Worm (Caenorhabditis elegans) whole organism, L4 larva: ENCODE measurements around the gene R09E10.6.
A peak's percentile ranks its signal among the peaks of the same experiment; 100 is the strongest.

Source experiments
- D1046.2 ChIP-seq: fragments of 200-800 bp; sonication (Bioruptor generic); IDR thresholded peaks from 2 replicates; pipeline ENCODE4 v1.3.6; 2022; ENCODE audit warnings: missing genetic modification characterization, missing compliant biosample characterization
- F26F4.8 ChIP-seq: fragments of 200-800 bp; sonication (Bioruptor generic); conservative IDR thresholded peaks from 2 replicates; pipeline ENCODE4 v1.3.6; 2022; ENCODE audit warnings: missing genetic modification characterization, missing compliant biosample characterization
- F37D6.2 ChIP-seq: sonication (generic microtip); optimal IDR thresholded peaks from 2 replicates; lab custom pipeline; 2016; ENCODE audit warnings: mild to moderate bottlenecking, missing genetic modification characterization, missing compliant biosample characterization
- F49E8.2 ChIP-seq: sonication (generic microtip); optimal IDR thresholded peaks from 2 replicates; lab custom pipeline; 2016; ENCODE audit warnings: missing compliant biosample characterization, mild to moderate bottlenecking, missing genetic modification characterization, borderline replicate concordance
- T20F7.1 ChIP-seq: fragments of 200-800 bp; sonication (Bioruptor generic); optimal IDR thresholded peaks from 2 replicates; lab custom pipeline; 2018; ENCODE audit warnings: mild to moderate bottlenecking, missing genetic modification characterization, missing compliant biosample characterization
- T26A8.4 ChIP-seq: fragments of 200-800 bp; sonication (Bioruptor generic); IDR thresholded peaks from 2 replicates; pipeline ENCODE4 v1.3.6; 2022; ENCODE audit warnings: missing genetic modification characterization, missing compliant biosample characterization
- Y48G9A.11 ChIP-seq: fragments of 200-800 bp; sonication (Bioruptor generic); IDR thresholded peaks from 2 replicates; pipeline ENCODE4 v1.3.6; 2022; ENCODE audit warnings: missing genetic modification reagents, missing genetic modification characterization, missing compliant biosample characterization
- Y5F2A.4 ChIP-seq: fragments of 200-800 bp; sonication (Bioruptor generic); optimal IDR thresholded peaks from 2 replicates; lab custom pipeline; 2018; ENCODE audit warnings: mild to moderate bottlenecking, missing genetic modification characterization, missing compliant biosample characterization
- ZK546.5 ChIP-seq, 2 experiments: sonication (generic microtip); optimal IDR thresholded peaks; 2 replicates each; lab custom pipeline; 2017; ENCODE audit warnings: missing biosample characterization in 2 of 2, missing genetic modification characterization in 2 of 2
- aly-2 ChIP-seq: sonication (generic microtip); optimal IDR thresholded peaks from 2 replicates; lab custom pipeline; 2018; ENCODE audit warnings: missing biosample characterization, missing genetic modification characterization
- ceh-20 ChIP-seq: fragments of 200-800 bp; sonication (Bioruptor generic); IDR thresholded peaks from 2 replicates; pipeline ENCODE4 v1.3.6; 2022; ENCODE audit warnings: missing genetic modification reagents, missing genetic modification characterization, missing compliant biosample characterization
- ceh-28 ChIP-seq: fragments of 150-350 bp; optimal IDR thresholded peaks from 2 replicates; lab custom pipeline; 2014; ENCODE audit warnings: missing biosample characterization, missing genetic modification reagents, missing genetic modification characterization
- ceh-32 ChIP-seq: sonication (generic microtip); optimal IDR thresholded peaks from 2 replicates; lab custom pipeline; 2016; ENCODE audit warnings: mild to moderate bottlenecking, missing genetic modification characterization, missing compliant biosample characterization; ENCODE audit not compliant: poor library complexity
- ceh-62 ChIP-seq: sonication (generic microtip); optimal IDR thresholded peaks from 2 replicates; lab custom pipeline; 2017; ENCODE audit warnings: missing biosample characterization, missing genetic modification characterization
- ceh-82 ChIP-seq: sonication (generic microtip); optimal IDR thresholded peaks from 2 replicates; lab custom pipeline; 2017; ENCODE audit warnings: missing biosample characterization, missing genetic modification characterization
- ces-1 ChIP-seq: fragments of 150-350 bp; sonication (generic microtip); optimal IDR thresholded peaks from 4 replicates; lab custom pipeline; 2014; ENCODE audit warnings: missing biosample characterization, missing genetic modification reagents, missing genetic modification characterization
- ctbp-1 ChIP-seq: fragments of 200-800 bp; sonication (Bioruptor generic); IDR thresholded peaks from 2 replicates; pipeline ENCODE4 v1.3.6; 2022; ENCODE audit warnings: missing genetic modification reagents, missing genetic modification characterization, missing compliant biosample characterization
- daf-16 ChIP-seq, 3 experiments: sonication (generic microtip); optimal IDR thresholded peaks; 2 replicates each; lab custom pipeline; 2016 to 2017; ENCODE audit warnings: missing genetic modification characterization in 3 of 3, missing genetic modification reagents in 3 of 3, mild to moderate bottlenecking in 2 of 3, missing compliant biosample characterization in 2 of 3, missing biosample characterization in 1 of 3, moderate library complexity in 1 of 3
- dmd-8 ChIP-seq: fragments of 200-800 bp; sonication (Bioruptor generic); IDR thresholded peaks from 2 replicates; pipeline ENCODE4 v1.3.6; 2022; ENCODE audit warnings: missing genetic modification characterization, missing compliant biosample characterization
- dpl-1 ChIP-seq: fragments of 150-350 bp; optimal IDR thresholded peaks from 2 replicates; lab custom pipeline; 2014; ENCODE audit warnings: missing biosample characterization, missing genetic modification reagents, missing genetic modification characterization
- dve-1 ChIP-seq: sonication (generic microtip); optimal IDR thresholded peaks from 2 replicates; lab custom pipeline; 2017; ENCODE audit warnings: antibody characterized with exemption, mild to moderate bottlenecking, missing genetic modification characterization, missing compliant biosample characterization; ENCODE audit not compliant: insufficient read depth
- egl-27 ChIP-seq: sonication (generic microtip); optimal IDR thresholded peaks from 3 replicates; lab custom pipeline; 2017; ENCODE audit warnings: missing biosample characterization, missing genetic modification reagents, missing genetic modification characterization
- egl-43 ChIP-seq: fragments of 200-800 bp; sonication (Bioruptor generic); IDR thresholded peaks from 2 replicates; pipeline ENCODE4 v1.3.6; 2022; ENCODE audit warnings: missing genetic modification reagents, missing genetic modification characterization, missing compliant biosample characterization
- fkh-10 ChIP-seq: fragments of 150-350 bp; optimal IDR thresholded peaks from 2 replicates; lab custom pipeline; 2014; ENCODE audit warnings: missing biosample characterization, missing genetic modification reagents, missing genetic modification characterization
- gei-8 ChIP-seq: fragments of 200-800 bp; sonication (Bioruptor generic); optimal IDR thresholded peaks from 2 replicates; lab custom pipeline; 2018; ENCODE audit warnings: mild to moderate bottlenecking, missing genetic modification characterization, missing compliant biosample characterization
- hif-1 ChIP-seq, 2 experiments: sonication (generic microtip); optimal IDR thresholded peaks; 2 replicates each; lab custom pipeline; 2016 to 2017; ENCODE audit warnings: missing compliant biosample characterization in 2 of 2, missing genetic modification characterization in 2 of 2, missing genetic modification reagents in 2 of 2, missing genotype in 2 of 2, mild to moderate bottlenecking in 1 of 2
- hlh-30 ChIP-seq: sonication (generic microtip); optimal IDR thresholded peaks from 2 replicates; lab custom pipeline; 2017; ENCODE audit warnings: antibody characterized with exemption, mild to moderate bottlenecking, missing genetic modification characterization, missing compliant biosample characterization; ENCODE audit not compliant: insufficient read depth
- lim-7 ChIP-seq: fragments of 200-800 bp; sonication (Bioruptor generic); IDR thresholded peaks from 2 replicates; pipeline ENCODE4 v1.3.6; 2022; ENCODE audit warnings: missing genetic modification characterization, missing compliant biosample characterization
- lin-15B ChIP-seq: fragments of 150-350 bp; sonication (generic microtip); optimal IDR thresholded peaks from 3 replicates; lab custom pipeline; 2014; ENCODE audit warnings: missing biosample characterization, missing genetic modification characterization
- lir-3 ChIP-seq: sonication (generic microtip); optimal IDR thresholded peaks from 2 replicates; lab custom pipeline; 2016; ENCODE audit warnings: mild to moderate bottlenecking, missing genetic modification characterization, missing compliant biosample characterization
- lsy-2 ChIP-seq, 2 experiments: fragments of 150-350 bp in 1 of 2; sonication (generic microtip) in 1 of 2; optimal IDR thresholded peaks; 2 replicates each; lab custom pipeline; 2014 to 2017; ENCODE audit warnings: missing biosample characterization in 2 of 2, missing genetic modification characterization in 2 of 2
- mdl-1 ChIP-seq, 2 experiments: fragments of 150-350 bp in 1 of 2; sonication (generic microtip) in 1 of 2; optimal IDR thresholded peaks; 2 replicates each; lab custom pipeline; 2014 to 2017; ENCODE audit warnings: missing biosample characterization in 2 of 2, missing genetic modification characterization in 2 of 2
- mdt-29 ChIP-seq: fragments of 200-800 bp; sonication (Bioruptor generic); IDR thresholded peaks from 2 replicates; pipeline ENCODE4 v1.3.6; 2022; ENCODE audit warnings: missing genetic modification reagents, missing genetic modification characterization, missing compliant biosample characterization
- mep-1 ChIP-seq: fragments of 150-350 bp; sonication (generic microtip); optimal IDR thresholded peaks from 3 replicates; lab custom pipeline; 2014; ENCODE audit warnings: missing biosample characterization, missing genetic modification characterization
- mes-2 ChIP-seq: sonication (generic microtip); optimal IDR thresholded peaks from 2 replicates; lab custom pipeline; 2016; ENCODE audit warnings: missing genotype, mild to moderate bottlenecking, missing genetic modification characterization, missing compliant biosample characterization; ENCODE audit not compliant: poor library complexity, severe bottlenecking
- nhr-237 ChIP-seq: sonication (generic microtip); optimal IDR thresholded peaks from 2 replicates; lab custom pipeline; 2017; ENCODE audit warnings: missing biosample characterization, missing genetic modification characterization
- nhr-28 ChIP-seq: fragments of 150-350 bp; optimal IDR thresholded peaks from 2 replicates; lab custom pipeline; 2014; ENCODE audit warnings: missing biosample characterization, missing genetic modification characterization
- nhr-41 ChIP-seq: fragments of 200-800 bp; sonication (Bioruptor generic); IDR thresholded peaks from 2 replicates; pipeline ENCODE4 v1.3.6; 2022; ENCODE audit warnings: missing genetic modification reagents, missing genetic modification characterization, missing compliant biosample characterization
- nhr-6 ChIP-seq: fragments of 150-350 bp; optimal IDR thresholded peaks from 2 replicates; lab custom pipeline; 2014; ENCODE audit warnings: missing biosample characterization, missing genetic modification characterization
- php-3 ChIP-seq: fragments of 200-800 bp; sonication (Bioruptor generic); IDR thresholded peaks from 2 replicates; pipeline ENCODE4 v1.3.6; 2022; ENCODE audit warnings: missing genetic modification reagents, missing genetic modification characterization, missing compliant biosample characterization
- pqm-1 ChIP-seq: sonication (generic microtip); optimal IDR thresholded peaks from 2 replicates; lab custom pipeline; 2017; ENCODE audit warnings: missing biosample characterization, missing genetic modification characterization
- saeg-2 ChIP-seq: fragments of 200-800 bp; sonication (Bioruptor generic); IDR thresholded peaks from 2 replicates; pipeline ENCODE4 v1.3.6; 2022; ENCODE audit warnings: missing genetic modification reagents, missing genetic modification characterization, missing compliant biosample characterization
- sdz-12 ChIP-seq: fragments of 200-800 bp; sonication (Bioruptor generic); optimal IDR thresholded peaks from 2 replicates; lab custom pipeline; 2018; ENCODE audit warnings: mild to moderate bottlenecking, missing genetic modification characterization, missing compliant biosample characterization
- skn-1 ChIP-seq: fragments of 150-350 bp; optimal IDR thresholded peaks from 2 replicates; lab custom pipeline; 2014; ENCODE audit warnings: missing biosample characterization, missing genetic modification characterization
- spr-1 ChIP-seq: sonication (generic microtip); optimal IDR thresholded peaks from 2 replicates; lab custom pipeline; 2016; ENCODE audit warnings: mild to moderate bottlenecking, missing genetic modification characterization, missing compliant biosample characterization
- spr-3 ChIP-seq: fragments of 200-800 bp; sonication (Bioruptor generic); optimal IDR thresholded peaks from 2 replicates; lab custom pipeline; 2018; ENCODE audit warnings: mild to moderate bottlenecking, missing genetic modification characterization, missing compliant biosample characterization
- zfp-2 ChIP-seq: sonication (generic microtip); optimal IDR thresholded peaks from 2 replicates; lab custom pipeline; 2016; ENCODE audit warnings: mild to moderate bottlenecking, missing genetic modification characterization, missing compliant biosample characterization
- zip-11 ChIP-seq: fragments of 200-800 bp; sonication (Bioruptor generic); IDR thresholded peaks from 2 replicates; pipeline ENCODE4 v1.3.6; 2022; ENCODE audit warnings: missing genetic modification characterization, missing compliant biosample characterization
- zip-2 ChIP-seq: fragments of 150-350 bp; optimal IDR thresholded peaks from 2 replicates; lab custom pipeline; 2014; ENCODE audit warnings: missing biosample characterization, missing genetic modification characterization
- ztf-11 ChIP-seq: fragments of 150-350 bp; optimal IDR thresholded peaks from 2 replicates; lab custom pipeline; 2014; ENCODE audit warnings: missing biosample characterization, missing genetic modification characterization
- ztf-7 ChIP-seq: fragments of 150-350 bp; optimal IDR thresholded peaks from 2 replicates; lab custom pipeline; 2014; ENCODE audit warnings: missing biosample characterization, missing genetic modification characterization

R09E10.6 gene

DNA sequence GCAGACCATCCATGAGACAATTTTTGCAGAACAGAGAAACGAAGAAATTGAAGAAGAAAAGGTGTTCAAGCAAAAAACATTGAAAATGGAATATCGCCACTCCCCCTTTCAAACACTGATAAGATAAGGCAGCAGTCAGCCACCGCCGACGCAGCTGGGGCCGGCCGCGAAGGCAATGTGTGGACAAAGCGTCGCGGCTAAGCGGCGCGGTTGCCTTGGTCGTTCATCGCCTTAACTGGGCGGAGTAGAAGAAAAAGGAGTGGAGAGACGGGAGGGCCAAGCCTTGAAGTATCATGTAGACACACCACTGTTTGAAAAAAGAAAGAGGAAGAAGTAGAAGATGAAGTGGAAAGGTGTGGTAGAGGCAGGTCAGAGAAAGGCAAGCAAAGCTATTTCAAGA, 37.0 kb upstream of the R09E10.6 start (continued):
- TF ChIP-seq ceh-28 (tag; lab: Kevin White, UChicago) (no peak), egl-27 (no peak), F37D6.2 (tag; lab: Kevin White, UChicago) (no peak), spr-3 (GFP tag; lab: Kevin White, UChicago) (no peak), T26A8.4 (GFP tag; lab: Robert Waterston, UW) (no peak), mdl-1 (tag; optimal IDR thresholded peaks at IDR 0.05; lab: Kevin White, UChicago) (no peak), aly-2 (tag; lab: Kevin White, UChicago) (no peak), hlh-30 (tag; lab: Kevin White, UChicago) (no peak), ZK546.5 (tag; optimal IDR thresholded peaks at IDR 0.05; lab: Kevin White, UChicago) (no peak), Y48G9A.11 (GFP tag; lab: Robert Waterston, UW) (no peak), saeg-2 (0 out of 2 replicates have a peak, but pooled peaks have one; percentile 23), skn-1 (no peak), ctbp-1 (GFP tag; lab: Robert Waterston, UW) (0 out of 2 replicates have a peak, but pooled peaks have one; percentile 14), dve-1 (tag; lab: Kevin White, UChicago) (peak; percentile 61), ztf-11 (no peak), fkh-10 (GFP tag; lab: Kevin White, UChicago) (no peak), mes-2 (tag; lab: Kevin White, UChicago) (peak; percentile 11), lin-15B (tag; lab: Kevin White, UChicago) (no peak), zfp-2 (no peak), pqm-1 (tag; lab: Kevin White, UChicago) (peak; percentile 55), D1046.2 (0 out of 2 replicates have a peak, but pooled peaks have one; percentile 50), ceh-20 (no peak), nhr-28 (peak; percentile 61), ztf-7 (tag; lab: Kevin White, UChicago) (no peak), sdz-12 (GFP tag; lab: Kevin White, UChicago) (no peak), Y5F2A.4 (GFP tag; lab: Kevin White, UChicago) (no peak), zip-11 (GFP tag; lab: Robert Waterston, UW) (no peak), hif-1 (tag; optimal IDR thresholded peaks at IDR 0.05; lab: Kevin White, UChicago) (no peak), nhr-41 (GFP tag; lab: Robert Waterston, UW) (no peak), lir-3 (tag; lab: Kevin White, UChicago) (no peak), zip-2 (tag; lab: Kevin White, UChicago) (no peak), lsy-2 (tag; optimal IDR thresholded peaks at IDR 0.05; lab: Kevin White, UChicago) (no peak), T20F7.1 (GFP tag; lab: Kevin White, UChicago) (no peak), egl-43 (GFP tag; lab: Robert Waterston, UW) (peak; percentile 37; the same call in 1 of the 2 replicates), dpl-1 (GFP tag; lab: Kevin White, UChicago) (no peak), nhr-237 (tag; lab: Kevin White, UChicago) (no peak), F26F4.8 (GFP tag; lab: Robert Waterston, UW) (no peak), lim-7 (no peak), F49E8.2 (no peak), mep-1 (tag; lab: Kevin White, UChicago) (peak; percentile 23), gei-8 (GFP tag; lab: Kevin White, UChicago) (no peak), ceh-82 (tag; lab: Kevin White, UChicago) (no peak), dmd-8 (GFP tag; lab: Robert Waterston, UW) (no peak), php-3 (GFP tag; lab: Robert Waterston, UW) (no peak), ceh-62 (no peak), mdt-29 (GFP tag; lab: Robert Waterston, UW) (no peak), nhr-6 (tag; lab: Kevin White, UChicago) (no peak), daf-16 (GFP tag; optimal IDR thresholded peaks at IDR 0.05; lab: Kevin White, UChicago) (no peak), daf-16 (tag; optimal IDR thresholded peaks at IDR 0.05; lab: Kevin White, UChicago) (peak; percentile 55), ceh-32 (tag; lab: Kevin White, UChicago) (no peak), ces-1 (no peak), spr-1 (no peak)
